Fruit fly (Drosophila melanogaster) whole organism, embryonic: ENCODE results near the gene CG6839.

Source experiments
- Asciz ChIP-seq: fragments of 200-800 bp; sonication (Bioruptor generic); optimal IDR thresholded peaks from 2 replicates; lab custom pipeline; 2017; ENCODE audit warnings: missing biosample characterization, mild to moderate bottlenecking, missing genetic modification characterization, missing genetic modification reagents
- CG10431 ChIP-seq: fragments of 200-800 bp; sonication (Bioruptor generic); optimal IDR thresholded peaks from 3 replicates; lab custom pipeline; 2018; ENCODE audit warnings: missing biosample characterization, mild to moderate bottlenecking, missing genetic modification characterization
- CG10959 ChIP-seq: fragments of 200-800 bp; sonication (Bioruptor generic); IDR thresholded peaks from 2 replicates; pipeline ENCODE4 v1.3.6; 2022; ENCODE audit warnings: missing biosample characterization, missing genetic modification characterization
- CG11085 ChIP-seq: fragments of 200-800 bp; sonication (Bioruptor generic); IDR thresholded peaks from 2 replicates; pipeline ENCODE4 v1.3.6; 2022; ENCODE audit warnings: missing biosample characterization, missing genetic modification characterization
- CG11723 ChIP-seq: fragments of 200-800 bp; sonication (Bioruptor generic); optimal IDR thresholded peaks from 2 replicates; lab custom pipeline; 2017; ENCODE audit warnings: missing biosample characterization, mild to moderate bottlenecking, missing genetic modification characterization
- CG12299 ChIP-seq: fragments of 200-800 bp; sonication (Bioruptor generic); optimal IDR thresholded peaks from 2 replicates; lab custom pipeline; 2018; ENCODE audit warnings: missing biosample characterization, mild to moderate bottlenecking, missing genetic modification characterization
- CG13424 ChIP-seq: fragments of 200-800 bp; sonication (Bioruptor generic); optimal IDR thresholded peaks from 2 replicates; lab custom pipeline; 2019; ENCODE audit warnings: missing biosample characterization, mild to moderate bottlenecking, missing genetic modification characterization, moderate library complexity
- CG13894 ChIP-seq: fragments of 200-800 bp; sonication (Bioruptor generic); optimal IDR thresholded peaks from 3 replicates; lab custom pipeline; 2018; ENCODE audit warnings: missing biosample characterization, mild to moderate bottlenecking, missing genetic modification characterization, moderate library complexity
- CG14014 ChIP-seq: fragments of 200-800 bp; sonication (Bioruptor generic); IDR thresholded peaks from 2 replicates; pipeline ENCODE4 v1.3.6; 2022; ENCODE audit warnings: missing biosample characterization, missing genetic modification characterization
- CG15011 ChIP-seq: fragments of 200-800 bp; sonication (Bioruptor generic); optimal IDR thresholded peaks from 3 replicates; lab custom pipeline; 2018; ENCODE audit warnings: missing biosample characterization, mild to moderate bottlenecking, missing genetic modification characterization
- CG1603 ChIP-seq: fragments of 200-800 bp; sonication (Bioruptor generic); optimal IDR thresholded peaks from 2 replicates; lab custom pipeline; 2019; ENCODE audit warnings: missing biosample characterization, mild to moderate bottlenecking, missing genetic modification characterization, moderate library complexity
- CG1647 ChIP-seq: fragments of 200-800 bp; sonication (Bioruptor generic); optimal IDR thresholded peaks from 3 replicates; lab custom pipeline; 2016; ENCODE audit warnings: missing biosample characterization, missing genetic modification characterization
- CG2129 ChIP-seq: fragments of 200-800 bp; sonication (Bioruptor generic); IDR thresholded peaks from 2 replicates; pipeline ENCODE4 v1.3.6; 2022; ENCODE audit warnings: missing biosample characterization, missing genetic modification characterization; ENCODE audit not compliant: partially characterized antibody
- CG31224 ChIP-seq: fragments of 200-800 bp; sonication (Bioruptor generic); IDR thresholded peaks from 2 replicates; pipeline ENCODE4 v1.3.6; 2022; ENCODE audit warnings: missing biosample characterization, missing genetic modification characterization
- CG31365 ChIP-seq: fragments of 200-800 bp; sonication (Bioruptor generic); optimal IDR thresholded peaks from 2 replicates; lab custom pipeline; 2018; ENCODE audit warnings: missing biosample characterization, mild to moderate bottlenecking, missing genetic modification characterization
- CG32767 ChIP-seq: fragments of 200-800 bp; sonication (Bioruptor generic); IDR thresholded peaks from 2 replicates; pipeline ENCODE4 v1.3.6; 2022; ENCODE audit warnings: missing biosample characterization, missing genetic modification characterization
- CG33557 ChIP-seq: fragments of 200-800 bp; sonication (Bioruptor generic); optimal IDR thresholded peaks from 2 replicates; lab custom pipeline; 2019; ENCODE audit warnings: missing biosample characterization, mild to moderate bottlenecking, missing genetic modification characterization, moderate library complexity
- CG7556 ChIP-seq: fragments of 200-800 bp; sonication (Bioruptor generic); optimal IDR thresholded peaks from 2 replicates; lab custom pipeline; 2017; ENCODE audit warnings: missing biosample characterization, mild to moderate bottlenecking, missing genetic modification characterization
- CG7839 ChIP-seq: fragments of 200-800 bp; sonication (Bioruptor generic); optimal IDR thresholded peaks from 3 replicates; lab custom pipeline; 2018; ENCODE audit warnings: missing biosample characterization, mild to moderate bottlenecking, missing genetic modification characterization, moderate library complexity
- CG8944 ChIP-seq: fragments of 200-800 bp; sonication (Bioruptor generic); optimal IDR thresholded peaks from 3 replicates; lab custom pipeline; 2016; ENCODE audit warnings: missing biosample characterization, missing genetic modification characterization
- CG9876 ChIP-seq: fragments of 200-800 bp; sonication (Bioruptor generic); optimal IDR thresholded peaks from 2 replicates; lab custom pipeline; 2016; ENCODE audit warnings: missing biosample characterization, missing genetic modification characterization
- Dek ChIP-seq: fragments of 200-800 bp; sonication (Bioruptor generic); optimal IDR thresholded peaks from 3 replicates; lab custom pipeline; 2019; ENCODE audit warnings: missing biosample characterization, mild to moderate bottlenecking, missing genetic modification characterization, moderate library complexity
- Doc3 ChIP-seq: fragments of 200-800 bp; sonication (Bioruptor generic); IDR thresholded peaks from 3 replicates; pipeline ENCODE4 v1.3.6; 2022; ENCODE audit warnings: missing biosample characterization, missing genetic modification characterization; ENCODE audit not compliant: partially characterized antibody
- ERR ChIP-seq: fragments of 200-800 bp; sonication (Bioruptor generic); optimal IDR thresholded peaks from 2 replicates; lab custom pipeline; 2016; ENCODE audit warnings: missing biosample characterization, missing genetic modification characterization
- HmgZ ChIP-seq: fragments of 200-800 bp; sonication (Bioruptor generic); optimal IDR thresholded peaks from 2 replicates; lab custom pipeline; 2018; ENCODE audit warnings: missing biosample characterization, mild to moderate bottlenecking, missing genetic modification characterization
- Hr3 ChIP-seq: fragments of 200-800 bp; sonication (Bioruptor generic); optimal IDR thresholded peaks from 3 replicates; lab custom pipeline; 2016; ENCODE audit warnings: missing biosample characterization, missing genetic modification characterization
- Hsf ChIP-seq: fragments of 200-800 bp; sonication (Bioruptor generic); optimal IDR thresholded peaks from 3 replicates; lab custom pipeline; 2016; ENCODE audit warnings: missing biosample characterization, missing genetic modification characterization
- Lpt ChIP-seq: fragments of >200 bp; optimal IDR thresholded peaks from 2 replicates; lab custom pipeline; 2018; ENCODE audit warnings: missing biosample characterization, missing genetic modification characterization
- Max ChIP-seq: fragments of 200-800 bp; sonication (Bioruptor generic); optimal IDR thresholded peaks from 2 replicates; lab custom pipeline; 2016; ENCODE audit warnings: missing biosample characterization, mild to moderate bottlenecking, missing genetic modification characterization
- Nf-YA ChIP-seq: fragments of 200-800 bp; sonication (Bioruptor generic); IDR thresholded peaks from 2 replicates; pipeline ENCODE4 v1.3.6; 2022; ENCODE audit warnings: missing biosample characterization, missing genetic modification characterization
- Poxn ChIP-seq: fragments of 200-800 bp; sonication (Bioruptor generic); IDR thresholded peaks from 2 replicates; pipeline ENCODE4 v1.3.6; 2022; ENCODE audit warnings: missing biosample characterization, missing genetic modification characterization
- Sry-δ ChIP-seq: fragments of 200-800 bp; sonication (Bioruptor generic); optimal IDR thresholded peaks from 2 replicates; lab custom pipeline; 2016; ENCODE audit warnings: missing biosample characterization, missing genetic modification characterization
- ase ChIP-seq: fragments of 200-800 bp; sonication (Bioruptor generic); IDR thresholded peaks from 3 replicates; pipeline ENCODE4 v1.3.6; 2022; ENCODE audit warnings: missing biosample characterization, missing genetic modification characterization
- chinmo ChIP-seq: fragments of 200-800 bp; sonication (Bioruptor generic); IDR thresholded peaks from 4 replicates; pipeline ENCODE4 v1.3.6; 2022; ENCODE audit warnings: missing biosample characterization, missing genetic modification characterization; ENCODE audit not compliant: partially characterized antibody
- ci ChIP-seq: fragments of 200-800 bp; sonication (Bioruptor generic); IDR thresholded peaks from 3 replicates; pipeline ENCODE4 v1.3.6; 2022; ENCODE audit warnings: missing biosample characterization, missing genetic modification characterization
- crol ChIP-seq: fragments of 200-800 bp; sonication (Bioruptor generic); IDR thresholded peaks from 2 replicates; pipeline ENCODE4 v1.3.6; 2022; ENCODE audit warnings: missing biosample characterization, missing genetic modification characterization
- ems ChIP-seq: fragments of 200-800 bp; sonication (Bioruptor generic); optimal IDR thresholded peaks from 3 replicates; lab custom pipeline; 2016; ENCODE audit warnings: missing biosample characterization, missing genetic modification characterization
- gcm ChIP-seq: fragments of 200-800 bp; sonication (Bioruptor generic); optimal IDR thresholded peaks from 2 replicates; lab custom pipeline; 2019; ENCODE audit warnings: missing biosample characterization, mild to moderate bottlenecking, missing genetic modification characterization, moderate library complexity
- ham ChIP-seq: fragments of 200-800 bp; sonication (Bioruptor generic); IDR thresholded peaks from 2 replicates; pipeline ENCODE4 v1.3.6; 2022; ENCODE audit warnings: missing biosample characterization, missing genetic modification characterization
- ind ChIP-seq: fragments of 200-800 bp; sonication (Bioruptor generic); optimal IDR thresholded peaks from 3 replicates; lab custom pipeline; 2016; ENCODE audit warnings: missing biosample characterization, missing genetic modification characterization
- ken ChIP-seq: fragments of 200-800 bp; sonication (Bioruptor generic); IDR thresholded peaks from 3 replicates; pipeline ENCODE4 v1.3.6; 2022; ENCODE audit warnings: missing biosample characterization, missing genetic modification characterization
- salm ChIP-seq: fragments of 200-800 bp; sonication (Bioruptor generic); optimal IDR thresholded peaks from 2 replicates; lab custom pipeline; 2018; ENCODE audit warnings: missing biosample characterization, mild to moderate bottlenecking, missing genetic modification characterization
- shn ChIP-seq: fragments of 200-800 bp; sonication (Bioruptor generic); optimal IDR thresholded peaks from 3 replicates; lab custom pipeline; 2016; ENCODE audit warnings: missing biosample characterization, missing genetic modification characterization
- tin ChIP-seq: fragments of 200-800 bp; sonication (Bioruptor generic); optimal IDR thresholded peaks from 3 replicates; lab custom pipeline; 2016; ENCODE audit warnings: missing biosample characterization, missing genetic modification characterization
- vfl ChIP-seq: fragments of 200-800 bp; sonication (Bioruptor generic); optimal IDR thresholded peaks from 2 replicates; lab custom pipeline; 2016; ENCODE audit warnings: missing biosample characterization, missing genetic modification characterization
- zen ChIP-seq: fragments of 200-800 bp; sonication (Bioruptor generic); optimal IDR thresholded peaks from 3 replicates; lab custom pipeline; 2018; ENCODE audit warnings: missing biosample characterization, mild to moderate bottlenecking, missing genetic modification characterization, moderate library complexity
- zen2 ChIP-seq: fragments of 200-800 bp; sonication (Bioruptor generic); IDR thresholded peaks from 3 replicates; pipeline ENCODE4 v1.3.6; 2022; ENCODE audit warnings: missing biosample characterization, missing genetic modification characterization; ENCODE audit not compliant: partially characterized antibody
- zfh2 ChIP-seq: fragments of 200-800 bp; sonication (Bioruptor generic); optimal IDR thresholded peaks from 2 replicates; lab custom pipeline; 2016; ENCODE audit warnings: missing biosample characterization, missing genetic modification characterization

CG6839 gene

DNA sequence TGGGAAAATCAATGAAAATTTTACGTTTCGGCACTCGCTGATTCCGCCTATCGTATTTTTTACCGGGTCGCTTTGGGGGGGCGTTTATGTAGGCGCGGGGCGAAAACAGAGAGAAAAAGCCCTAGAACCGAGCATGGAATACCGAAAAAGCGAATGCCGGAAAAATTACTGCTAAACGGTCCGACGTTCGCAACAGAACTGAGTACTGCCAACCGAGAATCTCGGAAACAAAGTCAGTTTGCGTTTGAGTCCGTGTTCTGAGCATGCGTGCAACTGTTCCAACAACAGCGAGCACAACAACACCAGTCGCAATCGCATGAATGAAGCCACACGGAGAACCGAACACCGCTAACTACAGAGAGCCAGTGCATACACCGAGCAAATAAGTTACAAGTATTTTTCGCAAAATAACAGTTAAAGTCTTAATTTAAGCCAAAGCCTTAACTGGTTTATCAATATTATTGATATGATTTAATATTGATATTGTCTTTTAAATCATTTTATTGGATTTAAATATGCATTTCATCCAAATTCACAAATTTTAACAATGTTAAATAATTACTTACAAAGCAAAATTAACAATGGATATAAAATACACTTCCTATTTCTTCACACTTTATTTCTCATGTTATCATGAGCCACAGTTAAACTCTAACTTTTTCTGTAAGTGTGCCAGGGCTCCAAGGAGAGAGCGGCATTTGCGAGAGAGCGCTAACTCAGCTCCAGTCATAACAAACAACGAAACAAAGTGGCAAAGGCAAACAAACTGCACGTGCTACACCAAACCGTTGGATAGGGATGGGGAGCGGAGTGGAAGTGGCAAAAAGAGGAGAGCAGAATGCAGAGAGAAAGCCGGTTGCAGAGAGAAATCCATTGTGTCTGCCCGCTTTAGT is 26.9 kb upstream of the CG6839 start, which contains the start of gene CG3961 (continued):
- TF ChIP-seq salm (tag; lab: Kevin White, UChicago) (peak; percentile 97), ind (GFP tag; lab: Kevin White, UChicago) (peak; percentile 96), HmgZ (tag; lab: Kevin White, UChicago) (peak; percentile 95), CG9876 (GFP tag; lab: Kevin White, UChicago) (peak; percentile 57), Sry-δ (peak; percentile 43), CG11723 (GFP tag; lab: Kevin White, UChicago) (peak; percentile 97), CG1603 (tag; lab: Kevin White, UChicago) (peak; percentile 90), ems (peak; percentile 86), CG10959 (GFP tag; lab: Robert Waterston, UW) (peak; percentile 81), CG8944 (GFP tag; lab: Kevin White, UChicago) (peak; percentile 81), CG11085 (peak; percentile 59), Doc3 (GFP tag; lab: Robert Waterston, UW) (no peak), CG13894 (tag; lab: Kevin White, UChicago) (no peak), zen (tag; lab: Kevin White, UChicago) (peak; percentile 94), Poxn (GFP tag; lab: Robert Waterston, UW) (no peak), ase (GFP tag; lab: Robert Waterston, UW) (peak; percentile 88), CG7556 (GFP tag; lab: Kevin White, UChicago) (peak; percentile 100), ham (GFP tag; lab: Robert Waterston, UW) (0 out of 2 replicates have a peak, but pooled peaks have one; percentile 36), Nf-YA (peak; percentile 76), Asciz (GFP tag; lab: Kevin White, UChicago) (peak; percentile 98), zen2 (no peak), ken (GFP tag; lab: Robert Waterston, UW) (peak; percentile 80; the same call in 2 of the 3 replicates), CG15011 (GFP tag; lab: Kevin White, UChicago) (peak; percentile 97), Lpt (GFP tag; lab: Kevin White, UChicago) (no peak), shn (GFP tag; lab: Kevin White, UChicago) (peak; percentile 75), CG14014 (GFP tag; lab: Robert Waterston, UW) (peak; percentile 88), vfl (peak; percentile 83), ERR (GFP tag; lab: Kevin White, UChicago) (peak; percentile 52), CG32767 (GFP tag; lab: Robert Waterston, UW) (peak; percentile 94), CG10431 (GFP tag; lab: Kevin White, UChicago) (peak; percentile 93), CG2129 (GFP tag; lab: Robert Waterston, UW) (no peak), CG7839 (tag; lab: Kevin White, UChicago) (peak; percentile 99), CG13424 (peak; percentile 99), chinmo (GFP tag; lab: Robert Waterston, UW) (peak; percentile 82; the same call in 3 of the 4 replicates), CG12299 (tag; lab: Kevin White, UChicago) (peak; percentile 95), CG1647 (GFP tag; lab: Kevin White, UChicago) (peak; percentile 69), Hr3 (GFP tag; lab: Kevin White, UChicago) (peak; percentile 98), Max (GFP tag; lab: Kevin White, UChicago) (peak; percentile 96), tin (peak; percentile 96), crol (GFP tag; lab: Robert Waterston, UW) (peak; percentile 97), Hsf (GFP tag; lab: Kevin White, UChicago) (peak; percentile 96), gcm (peak; percentile 99), ci (peak; percentile 88), CG33557 (GFP tag; lab: Kevin White, UChicago) (peak; percentile 98), CG31224 (GFP tag; lab: Robert Waterston, UW) (peak; percentile 68), CG31365 (peak; percentile 46), zfh2 (peak; percentile 52), Dek (tag; lab: Kevin White, UChicago) (peak; percentile 93)
